Fruit fly (Drosophila melanogaster) whole organism, embryonic: ENCODE results near the gene CG15740.

ENCODE experiments used
- B-H2 ChIP-seq: fragments of 200-800 bp; sonication (Bioruptor generic); optimal IDR thresholded peaks from 2 replicates; lab custom pipeline; 2018; ENCODE audit warnings: missing biosample characterization, mild to moderate bottlenecking, missing genetic modification characterization
- BtbVII ChIP-seq: fragments of 200-800 bp; sonication (Bioruptor generic); optimal IDR thresholded peaks from 3 replicates; lab custom pipeline; 2017; ENCODE audit warnings: missing biosample characterization, mild to moderate bottlenecking, missing genetic modification characterization
- CG10274 ChIP-seq: fragments of 200-800 bp; sonication (Bioruptor generic); optimal IDR thresholded peaks from 3 replicates; lab custom pipeline; 2017; ENCODE audit warnings: missing biosample characterization, mild to moderate bottlenecking, missing genetic modification characterization
- CG10366 ChIP-seq: fragments of 200-800 bp; sonication (Bioruptor generic); IDR thresholded peaks from 2 replicates; pipeline ENCODE4 v1.3.6; 2022; ENCODE audit warnings: missing biosample characterization, missing genetic modification characterization
- CG10959 ChIP-seq: fragments of 200-800 bp; sonication (Bioruptor generic); IDR thresholded peaks from 2 replicates; pipeline ENCODE4 v1.3.6; 2022; ENCODE audit warnings: missing biosample characterization, missing genetic modification characterization
- CG11085 ChIP-seq: fragments of 200-800 bp; sonication (Bioruptor generic); IDR thresholded peaks from 2 replicates; pipeline ENCODE4 v1.3.6; 2022; ENCODE audit warnings: missing biosample characterization, missing genetic modification characterization
- CG11696 ChIP-seq: fragments of 200-800 bp; sonication (Bioruptor generic); IDR thresholded peaks from 2 replicates; pipeline ENCODE4 v1.3.6; 2022; ENCODE audit warnings: missing biosample characterization, missing genetic modification characterization
- CG12219 ChIP-seq: fragments of 200-800 bp; sonication (Bioruptor generic); optimal IDR thresholded peaks from 3 replicates; lab custom pipeline; 2018; ENCODE audit warnings: missing biosample characterization, mild to moderate bottlenecking, missing genetic modification characterization
- CG12236 ChIP-seq: fragments of 200-800 bp; sonication (Bioruptor generic); optimal IDR thresholded peaks from 2 replicates; lab custom pipeline; 2016; ENCODE audit warnings: missing biosample characterization, missing genetic modification characterization
- CG15514 ChIP-seq: fragments of 200-800 bp; sonication (Bioruptor generic); optimal IDR thresholded peaks from 3 replicates; lab custom pipeline; 2017; ENCODE audit warnings: missing biosample characterization, missing genetic modification characterization, mild to moderate bottlenecking, moderate library complexity, missing genetic modification reagents
- CG16779 ChIP-seq: fragments of 200-800 bp; sonication (Bioruptor generic); IDR thresholded peaks from 2 replicates; pipeline ENCODE4 v1.3.6; 2022; ENCODE audit warnings: missing biosample characterization, missing genetic modification characterization
- CG17802 ChIP-seq: fragments of 200-800 bp; sonication (Bioruptor generic); optimal IDR thresholded peaks from 2 replicates; lab custom pipeline; 2018; ENCODE audit warnings: missing biosample characterization, mild to moderate bottlenecking, missing genetic modification characterization, moderate library complexity
- CG17829 ChIP-seq: fragments of 200-800 bp; optimal IDR thresholded peaks from 2 replicates; lab custom pipeline; 2019; ENCODE audit warnings: missing biosample characterization, mild to moderate bottlenecking, missing genetic modification characterization, moderate library complexity
- CG1832 ChIP-seq: fragments of 200-800 bp; sonication (Bioruptor generic); optimal IDR thresholded peaks from 2 replicates; lab custom pipeline; 2017; ENCODE audit warnings: missing biosample characterization, mild to moderate bottlenecking, missing genetic modification characterization, inconsistent platforms
- CG2889 ChIP-seq: fragments of 200-800 bp; sonication (Bioruptor generic); IDR thresholded peaks from 3 replicates; pipeline ENCODE4 v1.3.6; 2022; ENCODE audit warnings: missing biosample characterization, missing genetic modification characterization
- CG3163 ChIP-seq: fragments of 200-800 bp; sonication (Bioruptor generic); optimal IDR thresholded peaks from 3 replicates; lab custom pipeline; 2016; ENCODE audit warnings: missing biosample characterization, missing genetic modification characterization
- CG34224 ChIP-seq: fragments of 200-800 bp; sonication (Bioruptor generic); IDR thresholded peaks from 3 replicates; pipeline ENCODE4 v1.3.6; 2022; ENCODE audit warnings: missing biosample characterization, missing genetic modification characterization; ENCODE audit not compliant: partially characterized antibody
- CG43689 ChIP-seq: fragments of 200-800 bp; sonication (Bioruptor generic); IDR thresholded peaks from 2 replicates; pipeline ENCODE4 v1.3.6; 2022; ENCODE audit warnings: missing biosample characterization, missing genetic modification characterization
- CG6175 ChIP-seq: fragments of 200-800 bp; sonication (Bioruptor generic); IDR thresholded peaks from 3 replicates; pipeline ENCODE4 v1.3.6; 2022; ENCODE audit warnings: missing biosample characterization, missing genetic modification characterization
- CG7556 ChIP-seq: fragments of 200-800 bp; sonication (Bioruptor generic); optimal IDR thresholded peaks from 2 replicates; lab custom pipeline; 2017; ENCODE audit warnings: missing biosample characterization, mild to moderate bottlenecking, missing genetic modification characterization
- CG9727 ChIP-seq: fragments of 200-800 bp; sonication (Bioruptor generic); optimal IDR thresholded peaks from 3 replicates; lab custom pipeline; 2017; ENCODE audit warnings: missing biosample characterization, mild to moderate bottlenecking, missing genetic modification characterization
- CoRest ChIP-seq: fragments of 200-800 bp; sonication (Bioruptor generic); optimal IDR thresholded peaks from 3 replicates; lab custom pipeline; 2018; ENCODE audit warnings: missing biosample characterization, mild to moderate bottlenecking, missing genetic modification characterization, moderate library complexity
- Dfd ChIP-seq, 2 experiments: fragments of >200 bp; optimal IDR thresholded peaks; 2 replicates each; lab custom pipeline; 2017; ENCODE audit warnings: missing biosample characterization in 2 of 2, missing genetic modification characterization in 2 of 2
- Jarid2 ChIP-seq: fragments of 200-800 bp; sonication (Bioruptor generic); optimal IDR thresholded peaks from 3 replicates; lab custom pipeline; 2017; ENCODE audit warnings: mild to moderate bottlenecking, missing biosample characterization, missing genetic modification reagents, missing genetic modification characterization
- Mes4 ChIP-seq: fragments of 200-800 bp; sonication (Bioruptor generic); optimal IDR thresholded peaks from 2 replicates; lab custom pipeline; 2016; ENCODE audit warnings: missing biosample characterization, missing genetic modification characterization
- Optix ChIP-seq: fragments of 200-800 bp; sonication (Bioruptor generic); IDR thresholded peaks from 3 replicates; pipeline ENCODE4 v1.3.6; 2022; ENCODE audit warnings: missing biosample characterization, missing genetic modification characterization
- ac ChIP-seq: fragments of 200-800 bp; sonication (Bioruptor generic); optimal IDR thresholded peaks from 3 replicates; lab custom pipeline; 2017; ENCODE audit warnings: missing biosample characterization, mild to moderate bottlenecking, missing genetic modification characterization
- al ChIP-seq: fragments of 200-800 bp; sonication (Bioruptor generic); IDR thresholded peaks from 2 replicates; pipeline ENCODE4 v1.3.6; 2022; ENCODE audit warnings: missing biosample characterization, missing genetic modification characterization
- az2 ChIP-seq: fragments of 200-800 bp; sonication (Bioruptor generic); optimal IDR thresholded peaks from 3 replicates; lab custom pipeline; 2016; ENCODE audit warnings: missing biosample characterization, missing genetic modification characterization
- bab2 ChIP-seq: fragments of 200-800 bp; sonication (Bioruptor generic); optimal IDR thresholded peaks from 2 replicates; lab custom pipeline; 2016; ENCODE audit warnings: missing biosample characterization, missing genetic modification characterization
- btn ChIP-seq: fragments of 200-800 bp; sonication (Bioruptor generic); optimal IDR thresholded peaks from 2 replicates; lab custom pipeline; 2016; ENCODE audit warnings: missing biosample characterization, missing genetic modification characterization
- croc ChIP-seq: fragments of 200-800 bp; sonication (Bioruptor generic); conservative IDR thresholded peaks from 3 replicates; pipeline ENCODE4 v1.3.6; 2022; ENCODE audit warnings: missing biosample characterization, missing genetic modification characterization
- dan ChIP-seq: fragments of 200-800 bp; sonication (Bioruptor generic); IDR thresholded peaks from 2 replicates; pipeline ENCODE4 v1.3.6; 2022; ENCODE audit warnings: missing biosample characterization, missing genetic modification characterization
- ftz-f1 ChIP-seq: fragments of 200-800 bp; sonication (Bioruptor generic); optimal IDR thresholded peaks from 2 replicates; lab custom pipeline; 2016; ENCODE audit warnings: missing biosample characterization, missing genetic modification characterization
- inv ChIP-seq: fragments of 200-800 bp; sonication (Bioruptor generic); IDR thresholded peaks from 2 replicates; pipeline ENCODE4 v1.3.6; 2022; ENCODE audit warnings: missing biosample characterization, missing genetic modification characterization; ENCODE audit not compliant: partially characterized antibody
- jumu ChIP-seq: fragments of 200-800 bp; sonication (Bioruptor generic); optimal IDR thresholded peaks from 3 replicates; lab custom pipeline; 2016; ENCODE audit warnings: missing biosample characterization, missing genetic modification characterization
- lola ChIP-seq, 3 experiments: fragments of >200 bp in 2 of 3; fragments of 200-800 bp in 1 of 3; sonication (Bioruptor generic) in 1 of 3; optimal IDR thresholded peaks; 2 replicates each; lab custom pipeline; 2017 to 2019; ENCODE audit warnings: missing biosample characterization in 3 of 3, missing genetic modification characterization in 3 of 3, mild to moderate bottlenecking in 1 of 3, moderate library complexity in 1 of 3
- mirr ChIP-seq: fragments of 200-800 bp; sonication (Bioruptor generic); optimal IDR thresholded peaks from 3 replicates; lab custom pipeline; 2018; ENCODE audit warnings: missing biosample characterization, mild to moderate bottlenecking, missing genetic modification characterization
- p53 ChIP-seq: fragments of 200-800 bp; sonication (Bioruptor generic); optimal IDR thresholded peaks from 2 replicates; lab custom pipeline; 2016; ENCODE audit warnings: missing biosample characterization, missing genetic modification characterization
- pfk ChIP-seq: fragments of 200-800 bp; sonication (Bioruptor generic); optimal IDR thresholded peaks from 2 replicates; lab custom pipeline; 2018; ENCODE audit warnings: missing biosample characterization, mild to moderate bottlenecking, missing genetic modification characterization, moderate library complexity
- prd ChIP-seq, 3 experiments: fragments of >200 bp in 2 of 3; fragments of 200-800 bp in 1 of 3; sonication (Bioruptor generic) in 1 of 3; optimal IDR thresholded peaks in 2 of 3; IDR thresholded peaks in 1 of 3; 2 replicates in 2 of 3; 3 replicates in 1 of 3; pipeline versions ENCODE4 v1.3.6 to Lab custom; 2017 to 2022; ENCODE audit warnings: missing biosample characterization in 1 of 3, missing genetic modification characterization in 1 of 3
- psq ChIP-seq: fragments of 200-800 bp; sonication (Bioruptor generic); optimal IDR thresholded peaks from 2 replicates; lab custom pipeline; 2017; ENCODE audit warnings: missing biosample characterization, missing genetic modification characterization
- rib ChIP-seq: fragments of 200-800 bp; sonication (Bioruptor generic); IDR thresholded peaks from 2 replicates; pipeline ENCODE4 v1.3.6; 2022; ENCODE audit warnings: missing biosample characterization, missing genetic modification characterization
- salm ChIP-seq: fragments of 200-800 bp; sonication (Bioruptor generic); optimal IDR thresholded peaks from 2 replicates; lab custom pipeline; 2018; ENCODE audit warnings: missing biosample characterization, mild to moderate bottlenecking, missing genetic modification characterization
- stwl ChIP-seq: fragments of 200-800 bp; sonication (Bioruptor generic); optimal IDR thresholded peaks from 3 replicates; lab custom pipeline; 2018; ENCODE audit warnings: missing biosample characterization, mild to moderate bottlenecking, missing genetic modification characterization, moderate library complexity
- tll ChIP-seq, 2 experiments: fragments of 200-800 bp in 1 of 2; fragments of >200 bp in 1 of 2; sonication (Bioruptor generic) in 1 of 2; optimal IDR thresholded peaks; 2 replicates each; lab custom pipeline; 2017 to 2019; ENCODE audit warnings: missing biosample characterization in 2 of 2, missing genetic modification characterization in 2 of 2, mild to moderate bottlenecking in 1 of 2, moderate library complexity in 1 of 2
- ttk ChIP-seq: fragments of 200-800 bp; sonication (Bioruptor generic); IDR thresholded peaks from 2 replicates; pipeline ENCODE4 v2.1.2; 2022; ENCODE audit warnings: missing biosample characterization, missing genetic modification characterization
- unpg ChIP-seq: fragments of 200-800 bp; sonication (Bioruptor generic); optimal IDR thresholded peaks from 3 replicates; lab custom pipeline; 2018; ENCODE audit warnings: missing biosample characterization, mild to moderate bottlenecking, missing genetic modification characterization, moderate library complexity
- zf30C ChIP-seq: fragments of 200-800 bp; sonication (Bioruptor generic); optimal IDR thresholded peaks from 3 replicates; lab custom pipeline; 2018; ENCODE audit warnings: missing biosample characterization, mild to moderate bottlenecking, missing genetic modification characterization

Gene CG15740

dm6 chrX:11848507-11849264 lies 2.8 kb upstream of the CG15740 start (continued):
- TF ChIP-seq zf30C (GFP tag; lab: Kevin White, UChicago) (no peak), CG34224 (no peak), CG16779 (GFP tag; lab: Robert Waterston, UW) (no peak), CG9727 (GFP tag; lab: Kevin White, UChicago) (peak; percentile 16), CG12236 (GFP tag; lab: Kevin White, UChicago) (no peak), inv (no peak), bab2 (no peak), ttk (GFP tag; lab: Robert Waterston, UW) (no peak), CG10959 (GFP tag; lab: Robert Waterston, UW) (no peak), CG15514 (GFP tag; lab: Kevin White, UChicago) (peak; percentile 7), btn (GFP tag; lab: Kevin White, UChicago) (no peak), CG1832 (GFP tag; lab: Kevin White, UChicago) (no peak), pfk (GFP tag; lab: Kevin White, UChicago) (no peak), az2 (peak; percentile 25), p53 (no peak), unpg (peak; percentile 62), Jarid2 (GFP tag; lab: Kevin White, UChicago) (no peak), CG2889 (GFP tag; lab: Robert Waterston, UW) (no peak), CG10366 (GFP tag; lab: Robert Waterston, UW) (peak; percentile 61), CG7556 (peak; percentile 30), CoRest (tag; lab: Kevin White, UChicago) (peak; percentile 60), Optix (no peak), CG12219 (GFP tag; lab: Kevin White, UChicago) (peak; percentile 15), psq (GFP tag; lab: Kevin White, UChicago) (no peak), CG17829 (tag; lab: Kevin White, UChicago) (peak; percentile 34), salm (tag; lab: Kevin White, UChicago) (peak; percentile 8), al (GFP tag; lab: Robert Waterston, UW) (0 out of 2 replicates have a peak, but pooled peaks have one; percentile 32), croc (GFP tag; lab: Robert Waterston, UW) (no peak), jumu (no peak), ac (GFP tag; lab: Kevin White, UChicago) (no peak), CG11085 (GFP tag; lab: Robert Waterston, UW) (no peak), stwl (tag; lab: Kevin White, UChicago) (no peak), mirr (GFP tag; lab: Kevin White, UChicago) (peak; percentile 59), CG17802 (no peak), Dfd (GFP tag; optimal IDR thresholded peaks at IDR 0.05; lab: Kevin White, UChicago) (no peak), CG10274 (GFP tag; lab: Kevin White, UChicago) (no peak), lola (GFP tag; optimal IDR thresholded peaks at IDR 0.05; lab: Kevin White, UChicago) (no peak), Mes4 (GFP tag; lab: Kevin White, UChicago) (no peak), CG43689 (no peak), rib (GFP tag; lab: Robert Waterston, UW) (no peak), dan (GFP tag; lab: Robert Waterston, UW) (no peak), prd (optimal IDR thresholded peaks at IDR 0.05; lab: Kevin White, UChicago) (no peak), prd (GFP tag; IDR thresholded peaks at IDR 0.05; lab: Robert Waterston, UW) (peak; percentile 38; the same call in 2 of the 3 replicates), B-H2 (GFP tag; lab: Kevin White, UChicago) (no peak), ftz-f1 (GFP tag; lab: Kevin White, UChicago) (no peak), CG6175 (no peak), CG11696 (GFP tag; lab: Robert Waterston, UW) (no peak), CG3163 (GFP tag; lab: Kevin White, UChicago) (no peak), BtbVII (GFP tag; lab: Kevin White, UChicago) (no peak), tll (GFP tag; optimal IDR thresholded peaks at IDR 0.05; lab: Kevin White, UChicago) (no peak)
